Fruit fly (Drosophila melanogaster): ENCODE measurements around the gene Prosalpha4.
A peak's percentile ranks its signal among the peaks of the same experiment; 100 is the strongest.

The Prosalpha4 gene

DNA sequence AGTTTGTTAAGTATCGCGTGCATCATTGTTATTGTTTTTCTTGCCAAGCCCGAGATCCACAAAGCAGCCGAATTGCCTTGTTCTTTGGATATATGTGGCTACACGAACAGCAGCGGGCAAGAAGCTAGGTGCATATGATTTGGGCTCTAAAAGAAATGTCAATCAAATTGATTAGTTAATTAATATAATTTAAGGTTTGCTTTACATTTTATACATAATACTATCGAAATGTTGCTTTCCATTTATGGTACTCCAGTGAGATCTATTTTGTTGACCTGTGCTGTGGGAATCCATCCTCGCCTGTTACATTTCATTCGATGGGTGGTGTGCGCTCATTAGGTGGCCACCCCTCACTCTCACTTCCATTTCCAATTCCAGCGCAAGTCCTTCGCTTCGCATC lies 12.7 kb upstream of the Prosalpha4 start (continued):
- TF ChIP-seq Max (GFP tag; optimal IDR thresholded peaks at IDR 0.05) (peak; percentile 76), vnd (GFP tag; IDR thresholded peaks at IDR 0.05; ENCODE audit: partially characterized antibody) (no peak), CG31365 (tag; optimal IDR thresholded peaks at IDR 0.05) (peak; percentile 35), CG6689 (GFP tag; IDR thresholded peaks at IDR 0.05) (peak; percentile 81), pum (GFP tag; optimal IDR thresholded peaks at IDR 0.05) (peak; percentile 59), sug (tag; optimal IDR thresholded peaks at IDR 0.05) (peak; percentile 51), Antp (GFP tag; optimal IDR thresholded peaks at IDR 0.05) (peak; percentile 37), CG31224 (GFP tag; IDR thresholded peaks at IDR 0.05) (no peak), twi (tag; optimal IDR thresholded peaks at IDR 0.05) (peak; percentile 63), E2f2 (GFP tag; IDR thresholded peaks at IDR 0.05) (peak; percentile 55; the same call in 1 of the 2 replicates), bigmax (GFP tag; optimal IDR thresholded peaks at IDR 0.05) (peak; percentile 4), CG14050 (GFP tag; IDR thresholded peaks at IDR 0.05) (peak; percentile 68), lbe (GFP tag; optimal IDR thresholded peaks at IDR 0.05) (no peak), CG30020 (tag; optimal IDR thresholded peaks at IDR 0.05) (peak; percentile 36), Awh (GFP tag; IDR thresholded peaks at IDR 0.05) (peak; percentile 86), CG16863 (GFP tag; optimal IDR thresholded peaks at IDR 0.05) (peak; percentile 30), CG2202 (tag; optimal IDR thresholded peaks at IDR 0.05) (peak; percentile 67), run (tag; optimal IDR thresholded peaks at IDR 0.05) (peak; percentile 66), HmgD (GFP tag; optimal IDR thresholded peaks at IDR 0.05) (no peak), Oli (tag; optimal IDR thresholded peaks at IDR 0.05) (peak; percentile 79), odd (GFP tag; optimal IDR thresholded peaks at IDR 0.05) (peak; percentile 62), CG11085 (GFP tag; IDR thresholded peaks at IDR 0.05) (peak; percentile 66), ro (GFP tag; IDR thresholded peaks at IDR 0.05) (peak; percentile 52; the same call in 1 of the 2 replicates), Fer1 (GFP tag; optimal IDR thresholded peaks at IDR 0.05) (peak; percentile 84), usp (GFP tag; optimal IDR thresholded peaks at IDR 0.05) (no peak), CG9932 (GFP tag; IDR thresholded peaks at IDR 0.05) (peak; percentile 65), CG10267 (tag; optimal IDR thresholded peaks at IDR 0.05) (peak; percentile 78), jumu (GFP tag; optimal IDR thresholded peaks at IDR 0.05) (peak; percentile 41), ato (GFP tag; IDR thresholded peaks at IDR 0.05; ENCODE audit: partially characterized antibody) (no peak), CG9876 (GFP tag; optimal IDR thresholded peaks at IDR 0.05) (peak; percentile 12), repo (GFP tag; optimal IDR thresholded peaks at IDR 0.05) (no peak), Camta (GFP tag; optimal IDR thresholded peaks at IDR 0.05) (peak; percentile 52), CG8281 (tag; optimal IDR thresholded peaks at IDR 0.05) (peak; percentile 28), cato (GFP tag; optimal IDR thresholded peaks at IDR 0.05; ENCODE audit: borderline replicate concordance) (peak; percentile 47), CG3065 (GFP tag; optimal IDR thresholded peaks at IDR 0.05) (peak; percentile 13), CG17361 (GFP tag; IDR thresholded peaks at IDR 0.05) (peak; percentile 72), CG10462 (GFP tag; optimal IDR thresholded peaks at IDR 0.05) (peak; percentile 63), tgo (GFP tag; IDR thresholded peaks at IDR 0.05) (peak; percentile 74), tup (GFP tag; optimal IDR thresholded peaks at IDR 0.05) (peak; percentile 33), CG12942 (GFP tag; optimal IDR thresholded peaks at IDR 0.05) (peak; percentile 44), Dip3 (GFP tag; optimal IDR thresholded peaks at IDR 0.05) (peak; percentile 28), Abd-B (GFP tag; optimal IDR thresholded peaks at IDR 0.05) (peak; percentile 64), CG10147 (GFP tag; optimal IDR thresholded peaks at IDR 0.05) (peak; percentile 74), Ets97D (GFP tag; optimal IDR thresholded peaks at IDR 0.05) (peak; percentile 18), klu (GFP tag; IDR thresholded peaks at IDR 0.05) (peak; percentile 66), CG12769 (tag; optimal IDR thresholded peaks at IDR 0.05) (peak; percentile 87), slp2 (GFP tag; optimal IDR thresholded peaks at IDR 0.05) (no peak), Xbp1 (GFP tag; optimal IDR thresholded peaks at IDR 0.05) (peak; percentile 78), CG7556 (GFP tag; optimal IDR thresholded peaks at IDR 0.05) (peak; percentile 81), stwl (tag; optimal IDR thresholded peaks at IDR 0.05) (no peak), CG10321 (GFP tag; IDR thresholded peaks at IDR 0.05) (peak; percentile 29; the same call in 1 of the 2 replicates), so (GFP tag; IDR thresholded peaks at IDR 0.05) (peak; percentile 70; the same call in 1 of the 3 replicates)
